Worm (Caenorhabditis elegans) whole organism, mixed stage, embryonic: ENCODE data around the gene C05B5.11.
"Not testable (repeated sequence)": the region's sequence is repeated elsewhere in the genome, so short reads cannot be mapped to it uniquely, and the experiment has no call there.

Experiments
- ces-1 ChIP-seq: fragments of 150-350 bp; optimal IDR thresholded peaks from 2 replicates; lab custom pipeline; 2014; ENCODE audit warnings: missing biosample characterization, missing genetic modification reagents, missing genetic modification characterization
- drap-1 ChIP-seq: fragments of 200-800 bp; sonication (Bioruptor generic); optimal IDR thresholded peaks from 3 replicates; lab custom pipeline; 2018; ENCODE audit warnings: mild to moderate bottlenecking, missing genetic modification characterization, missing compliant biosample characterization
- hlh-1 ChIP-seq: fragments of 150-350 bp; optimal IDR thresholded peaks from 2 replicates; lab custom pipeline; 2014; ENCODE audit warnings: missing biosample characterization, missing genetic modification reagents, missing genetic modification characterization
- lin-32 ChIP-seq: fragments of 200-800 bp; sonication (Bioruptor generic); optimal IDR thresholded peaks from 2 replicates; lab custom pipeline; 2018; ENCODE audit warnings: mild to moderate bottlenecking, missing genetic modification characterization, missing compliant biosample characterization
- lsy-2 ChIP-seq: fragments of 150-350 bp; optimal IDR thresholded peaks from 2 replicates; lab custom pipeline; 2014; ENCODE audit warnings: missing biosample characterization, missing genetic modification characterization
- mab-5 ChIP-seq: fragments of 150-350 bp; optimal IDR thresholded peaks from 2 replicates; lab custom pipeline; 2014; ENCODE audit warnings: missing biosample characterization, missing genetic modification characterization
- nhr-12 ChIP-seq: fragments of 150-350 bp; optimal IDR thresholded peaks from 2 replicates; lab custom pipeline; 2014; ENCODE audit warnings: missing biosample characterization, missing genetic modification characterization
- nhr-28 ChIP-seq: fragments of 150-350 bp; optimal IDR thresholded peaks from 2 replicates; lab custom pipeline; 2014; ENCODE audit warnings: missing biosample characterization, missing genetic modification characterization
- nhr-76 ChIP-seq: sonication (generic microtip); optimal IDR thresholded peaks from 2 replicates; lab custom pipeline; 2017; ENCODE audit warnings: missing biosample characterization, missing genetic modification characterization
- pha-4 ChIP-seq: fragments of 150-350 bp; optimal IDR thresholded peaks from 2 replicates; lab custom pipeline; 2018; ENCODE audit warnings: missing biosample characterization, missing genetic modification reagents, missing genetic modification characterization
- snpc-4 ChIP-seq: fragments of 150-350 bp; optimal IDR thresholded peaks from 2 replicates; lab custom pipeline; 2014; ENCODE audit warnings: missing biosample characterization, missing genetic modification characterization
- unc-62 ChIP-seq: fragments of 150-350 bp; optimal IDR thresholded peaks from 2 replicates; lab custom pipeline; 2014; ENCODE audit warnings: missing biosample characterization, missing genetic modification reagents, missing genetic modification characterization
- ztf-11 ChIP-seq: fragments of 150-350 bp; optimal IDR thresholded peaks from 2 replicates; lab custom pipeline; 2014; ENCODE audit warnings: missing biosample characterization, missing genetic modification characterization

DNA sequence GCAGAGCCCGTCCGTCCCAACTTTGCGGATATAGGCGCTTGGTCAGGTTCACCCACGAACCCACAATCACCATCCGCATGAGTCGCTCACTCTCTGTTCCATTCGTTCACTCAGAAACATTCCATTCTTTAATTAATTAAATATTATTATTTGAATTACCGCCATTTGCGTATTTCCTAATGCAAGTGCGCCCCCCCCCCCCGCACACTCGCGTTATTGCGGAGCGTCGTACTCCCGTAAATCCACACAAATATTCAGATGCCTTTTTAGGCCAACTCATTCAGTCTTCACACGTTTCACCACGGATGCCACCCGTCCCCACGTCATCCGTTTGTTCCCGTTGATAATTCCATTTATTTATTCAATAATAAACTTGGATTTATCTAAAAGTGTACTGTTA, 46.0 kb downstream of the C05B5.11 start, which contains the start of gene T16G12.3:
- TF ChIP-seq ztf-11 (tag; lab: Kevin White, UChicago); lin-32 (GFP tag; lab: Kevin White, UChicago); pha-4; drap-1; nhr-12 (tag; lab: Kevin White, UChicago); hlh-1 (tag; lab: Kevin White, UChicago); nhr-76 (tag; lab: Kevin White, UChicago); ces-1 (GFP tag; lab: Kevin White, UChicago); mab-5 (tag; lab: Kevin White, UChicago); lsy-2 (tag; lab: Kevin White, UChicago); unc-62 (GFP tag; lab: Kevin White, UChicago); nhr-28 (tag; lab: Kevin White, UChicago); snpc-4: not testable (repeated sequence)
